Worm (Caenorhabditis elegans) whole organism, late embryonic: ENCODE data around the gene magi-1.

Experiments
- nhr-11 ChIP-seq: fragments of 150-350 bp; optimal IDR thresholded peaks from 2 replicates; lab custom pipeline; 2014; ENCODE audit warnings: missing biosample characterization, missing genetic modification characterization
- unc-42 ChIP-seq: sonication (generic microtip); optimal IDR thresholded peaks from 2 replicates; lab custom pipeline; 2016; ENCODE audit warnings: missing genotype, missing genetic modification characterization, missing compliant biosample characterization

Gene magi-1

ce11 chrIV:11776968-11777467 is 62.2 kb downstream of the magi-1 start:
- TF ChIP-seq nhr-11 (tag; lab: Kevin White, UChicago) (no peak), unc-42 (tag; lab: Kevin White, UChicago) (peak; percentile 19)
